Worm (Caenorhabditis elegans): Measurements from ENCODE around the gene F09B12.7.

The F09B12.7 gene

DNA sequence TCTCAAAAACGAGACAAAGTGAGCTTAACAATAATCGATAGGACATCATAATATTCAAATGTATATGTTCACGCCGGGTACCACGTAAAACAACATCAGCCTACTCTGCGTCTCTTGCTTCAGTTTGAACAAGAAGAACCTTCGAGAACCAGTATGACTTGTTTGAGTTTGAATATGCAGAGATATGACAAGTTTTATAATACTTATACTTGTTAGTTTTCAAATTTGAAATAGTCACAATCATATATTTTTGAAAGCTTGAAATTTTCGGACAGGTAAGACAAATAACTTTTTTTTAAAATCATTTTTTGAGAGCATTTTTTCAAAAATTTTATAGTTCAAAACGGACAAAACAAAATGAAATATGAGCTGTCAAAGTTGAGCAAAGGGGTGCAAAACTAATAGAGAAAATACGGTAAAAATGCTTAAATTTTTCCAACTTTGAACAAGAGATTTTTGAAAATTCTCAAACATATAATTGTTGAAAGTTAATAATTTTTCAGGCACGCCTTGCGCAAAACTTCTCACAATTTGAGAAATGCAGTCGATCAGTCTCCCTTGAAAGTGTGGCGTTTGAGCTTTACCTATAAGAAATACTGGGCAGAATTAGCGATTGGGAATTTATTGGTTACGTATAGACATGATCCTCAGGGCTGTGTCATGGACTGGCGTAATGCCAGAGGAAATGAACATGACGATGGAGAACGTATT is 41.5 kb downstream of the F09B12.7 start, which contains the start of gene H03G16.1:
Gene H03G16.1 (plus strand): TSS at position 661 of the 711 bp plus-strand sequence.
- TF ChIP-seq pha-4 (tag; optimal IDR thresholded peaks at IDR 0.05) (no peak), ZK546.5 (tag; optimal IDR thresholded peaks at IDR 0.05) (no peak), elt-1 (tag; optimal IDR thresholded peaks at IDR 0.05) (no peak), pqm-1 (tag; optimal IDR thresholded peaks at IDR 0.05) (no peak), ztf-4 (tag; optimal IDR thresholded peaks at IDR 0.05) (no peak), snpc-4 (tag; optimal IDR thresholded peaks at IDR 0.05) (no peak), nhr-28 (tag; optimal IDR thresholded peaks at IDR 0.05) (no peak)

DNA sequence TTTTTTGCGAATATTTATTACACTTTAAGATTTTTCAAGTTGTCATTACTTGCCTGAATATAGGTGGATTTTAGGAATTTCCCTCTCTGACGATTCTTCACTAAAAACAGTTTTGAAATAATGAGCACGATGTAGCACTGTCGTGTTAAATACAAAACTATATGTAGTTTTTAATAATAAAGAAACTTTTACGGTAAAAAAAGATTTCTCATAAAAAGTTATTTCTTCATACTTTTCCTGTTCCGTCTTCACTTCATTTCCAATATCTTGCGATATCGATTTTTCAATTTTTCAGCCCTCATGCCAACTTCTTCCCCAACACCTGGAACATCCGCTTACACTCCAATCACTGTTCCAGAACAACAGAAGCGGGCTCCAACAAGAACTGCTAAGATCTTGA is 42.5 kb downstream of the F09B12.7 start, which contains the start of gene H03G16.6:
Gene H03G16.6 (plus strand): TSS at position 301 of the 400 bp plus-strand sequence.
- TF ChIP-seq fkh-2 (tag; optimal IDR thresholded peaks at IDR 0.05) (no peak), egl-27 (tag; optimal IDR thresholded peaks at IDR 0.05) (no peak), unc-62 (GFP tag; optimal IDR thresholded peaks at IDR 0.05) (no peak), ceh-16 (tag; optimal IDR thresholded peaks at IDR 0.05) (no peak), lin-39 (tag; optimal IDR thresholded peaks at IDR 0.05) (no peak), hmg-11 (tag; optimal IDR thresholded peaks at IDR 0.05) (no peak), skn-1 (tag; optimal IDR thresholded peaks at IDR 0.05) (no peak), snpc-4 (tag; optimal IDR thresholded peaks at IDR 0.05) (no peak), mdl-1 (tag; optimal IDR thresholded peaks at IDR 0.05) (no peak), ama-1 (optimal IDR thresholded peaks at IDR 0.05) (no peak), nhr-76 (tag; optimal IDR thresholded peaks at IDR 0.05) (no peak), ztf-4 (tag; optimal IDR thresholded peaks at IDR 0.05) (no peak), nhr-11 (tag; optimal IDR thresholded peaks at IDR 0.05) (no peak), mml-1 (tag; optimal IDR thresholded peaks at IDR 0.05) (no peak), nfya-1 (tag; optimal IDR thresholded peaks at IDR 0.05; ENCODE audit: insufficient read depth) (no peak), nhr-25 (tag; optimal IDR thresholded peaks at IDR 0.05) (no peak), elt-2 (tag; optimal IDR thresholded peaks at IDR 0.05) (no peak), R02D3.7 (tag; optimal IDR thresholded peaks at IDR 0.05) (no peak), eor-1 (tag; optimal IDR thresholded peaks at IDR 0.05) (no peak)

DNA sequence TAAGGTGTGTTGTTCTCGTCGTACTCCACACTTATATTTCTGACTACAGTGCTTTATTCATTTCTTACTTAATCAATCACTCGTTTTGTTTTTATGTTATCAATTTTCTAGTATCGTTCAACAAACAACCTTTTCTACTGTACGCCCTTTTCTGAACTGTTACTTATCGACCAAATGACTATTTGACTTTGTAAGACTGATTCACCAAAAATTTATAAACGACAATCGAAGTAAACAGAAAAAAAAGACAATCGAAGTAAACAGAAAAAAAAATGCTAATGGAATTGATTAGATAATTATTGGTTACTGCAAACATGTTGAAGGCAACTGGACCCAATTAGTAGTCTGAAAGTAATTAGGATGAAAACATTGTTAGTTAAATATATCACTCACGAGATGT is 44.9 kb downstream of the F09B12.7 start:
- no peak for TF ChIP-seq nhr-23 (tag; optimal IDR thresholded peaks at IDR 0.05)
- no peak for TF ChIP-seq nhr-237 (tag; optimal IDR thresholded peaks at IDR 0.05)
- no peak for TF ChIP-seq nhr-43 (tag; optimal IDR thresholded peaks at IDR 0.05; ENCODE audit: poor library complexity, severe bottlenecking)
- TF ChIP-seq pha-4 (tag; optimal IDR thresholded peaks at IDR 0.05) = peak; percentile 58
- peak; percentile 4 for TF ChIP-seq elt-2 (tag; optimal IDR thresholded peaks at IDR 0.05)
- no peak for TF ChIP-seq lin-39 (tag; optimal IDR thresholded peaks at IDR 0.05)
- no peak for TF ChIP-seq tbx-2 (tag; optimal IDR thresholded peaks at IDR 0.05)

DNA sequence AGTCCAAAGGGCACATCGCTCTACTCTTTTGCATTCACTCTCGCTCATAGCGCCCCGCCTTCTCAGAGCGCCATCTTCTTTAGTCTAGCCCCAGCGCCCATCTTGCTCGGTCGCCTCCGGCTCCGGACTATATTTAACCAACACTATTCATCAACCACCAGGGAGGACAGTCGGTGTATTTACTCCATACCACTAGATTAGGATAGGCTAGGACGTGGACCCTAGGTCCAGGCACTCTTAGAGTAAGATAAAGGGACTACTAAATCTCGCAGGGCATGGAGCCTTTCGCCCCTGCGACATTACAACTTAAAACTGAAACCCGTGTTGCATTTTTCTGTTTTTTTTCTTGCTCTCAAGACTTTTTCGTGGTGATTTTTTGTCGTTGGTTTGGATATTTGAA is 47.3 kb downstream of the F09B12.7 start:
- TF ChIP-seq nhr-28 (tag; optimal IDR thresholded peaks at IDR 0.05) (no peak), snpc-4 (tag; optimal IDR thresholded peaks at IDR 0.05) (no peak), pha-4 (tag; optimal IDR thresholded peaks at IDR 0.05) (no peak), elt-3 (tag; optimal IDR thresholded peaks at IDR 0.05) (no peak), jun-1 (tag; optimal IDR thresholded peaks at IDR 0.05) (no peak), fkh-10 (GFP tag; optimal IDR thresholded peaks at IDR 0.05) (no peak), unc-39 (tag; optimal IDR thresholded peaks at IDR 0.05) (no peak), R02D3.7 (tag; optimal IDR thresholded peaks at IDR 0.05) (no peak), nhr-237 (tag; optimal IDR thresholded peaks at IDR 0.05) (no peak), egl-27 (tag; optimal IDR thresholded peaks at IDR 0.05) (no peak), nhr-23 (tag; optimal IDR thresholded peaks at IDR 0.05) (no peak), nhr-76 (tag; optimal IDR thresholded peaks at IDR 0.05) (no peak), mml-1 (tag; optimal IDR thresholded peaks at IDR 0.05) (no peak), ztf-11 (tag; optimal IDR thresholded peaks at IDR 0.05) (no peak)

DNA sequence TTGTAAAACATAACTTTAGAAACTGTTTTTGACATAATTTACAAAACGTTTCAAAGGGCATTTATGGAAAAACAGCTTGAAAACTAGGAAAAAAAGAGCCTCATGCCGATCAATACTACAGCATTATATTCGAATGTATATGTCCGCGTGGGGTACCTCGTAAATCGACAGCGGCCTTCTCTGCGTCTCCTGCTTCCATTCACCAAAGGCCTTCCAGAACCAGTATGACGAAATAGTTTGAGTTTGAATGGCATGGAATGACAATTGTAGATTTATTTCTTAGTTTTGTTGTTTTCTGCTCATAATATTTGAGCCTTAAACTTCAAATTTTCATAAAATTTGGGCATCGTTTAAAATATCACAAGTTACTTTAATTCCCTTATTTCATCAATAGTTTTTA is 49.5 kb downstream of the F09B12.7 start:
- TF ChIP-seq R02D3.7 (tag; optimal IDR thresholded peaks at IDR 0.05) (peak; percentile 52), nfya-1 (tag; optimal IDR thresholded peaks at IDR 0.05; ENCODE audit: insufficient read depth) (peak; percentile 46), hmg-11 (tag; optimal IDR thresholded peaks at IDR 0.05) (peak; percentile 30), egl-5 (tag; optimal IDR thresholded peaks at IDR 0.05) (peak; percentile 34), fkh-2 (tag; optimal IDR thresholded peaks at IDR 0.05) (no peak)

All from whole organism, L3 larva.